Fruit fly (Drosophila melanogaster) whole organism, pupa: ENCODE measurements around the gene Nup35.

Experiments used
- CG10348 ChIP-seq: fragments of 200-800 bp; sonication (Bioruptor generic); IDR thresholded peaks from 2 replicates; pipeline ENCODE4 v1.3.6; 2022; ENCODE audit warnings: missing biosample characterization, missing genetic modification characterization
- CG12605 ChIP-seq: fragments of 200-800 bp; sonication (Bioruptor generic); IDR thresholded peaks from 2 replicates; pipeline ENCODE4 v1.3.6; 2022; ENCODE audit warnings: missing biosample characterization, missing genetic modification characterization
- CG13204 ChIP-seq: fragments of 200-800 bp; sonication (Bioruptor generic); optimal IDR thresholded peaks from 2 replicates; lab custom pipeline; 2018; ENCODE audit warnings: missing biosample characterization, mild to moderate bottlenecking, missing genetic modification characterization, moderate library complexity
- CG14655 ChIP-seq: fragments of 200-800 bp; sonication (Bioruptor generic); optimal IDR thresholded peaks from 3 replicates; lab custom pipeline; 2017; ENCODE audit warnings: mild to moderate bottlenecking, missing biosample characterization, missing genetic modification reagents, missing genetic modification characterization
- CG15710 ChIP-seq: fragments of 200-800 bp; sonication (Bioruptor generic); optimal IDR thresholded peaks from 2 replicates; lab custom pipeline; 2018; ENCODE audit warnings: missing biosample characterization, mild to moderate bottlenecking, missing genetic modification characterization, moderate library complexity
- CG17806 ChIP-seq: fragments of 200-800 bp; sonication (Bioruptor generic); optimal IDR thresholded peaks from 2 replicates; lab custom pipeline; 2018; ENCODE audit warnings: missing biosample characterization, mild to moderate bottlenecking, missing genetic modification characterization, moderate library complexity
- CG32121 ChIP-seq: fragments of 200-800 bp; sonication (Bioruptor generic); IDR thresholded peaks from 2 replicates; pipeline ENCODE4 v1.3.6; 2022; ENCODE audit warnings: missing biosample characterization, missing genetic modification characterization
- CG34367 ChIP-seq: fragments of 200-800 bp; sonication (Bioruptor generic); optimal IDR thresholded peaks from 2 replicates; lab custom pipeline; 2018; ENCODE audit warnings: missing biosample characterization, mild to moderate bottlenecking, missing genetic modification characterization
- CG4496 ChIP-seq: fragments of 200-800 bp; sonication (Bioruptor generic); IDR thresholded peaks from 3 replicates; pipeline ENCODE4 v1.3.6; 2022; ENCODE audit warnings: missing biosample characterization, missing genetic modification characterization
- CG8159 ChIP-seq: fragments of 200-800 bp; sonication (Bioruptor generic); optimal IDR thresholded peaks from 3 replicates; lab custom pipeline; 2018; ENCODE audit warnings: missing biosample characterization, mild to moderate bottlenecking, missing genetic modification characterization, moderate library complexity
- CG8301 ChIP-seq: fragments of 200-800 bp; sonication (Bioruptor generic); optimal IDR thresholded peaks from 2 replicates; lab custom pipeline; 2018; ENCODE audit warnings: missing biosample characterization, mild to moderate bottlenecking, missing genetic modification characterization
- CG9948 ChIP-seq: fragments of 200-800 bp; sonication (Bioruptor generic); optimal IDR thresholded peaks from 2 replicates; lab custom pipeline; 2018; ENCODE audit warnings: missing biosample characterization, mild to moderate bottlenecking, missing genetic modification characterization, moderate library complexity
- D1 ChIP-seq: fragments of 200-800 bp; sonication (Bioruptor generic); optimal IDR thresholded peaks from 2 replicates; lab custom pipeline; 2018; ENCODE audit warnings: missing biosample characterization, mild to moderate bottlenecking, missing genetic modification characterization, moderate library complexity
- EcR ChIP-seq: fragments of 200-800 bp; sonication (Bioruptor generic); optimal IDR thresholded peaks from 3 replicates; lab custom pipeline; 2019; ENCODE audit warnings: missing biosample characterization, missing genetic modification characterization, mild to moderate bottlenecking, moderate library complexity, missing genetic modification reagents
- Ets98B ChIP-seq: fragments of 200-800 bp; sonication (Bioruptor generic); IDR thresholded peaks from 2 replicates; pipeline ENCODE4 v1.3.6; 2022; ENCODE audit warnings: missing biosample characterization, missing genetic modification characterization
- Pif1A ChIP-seq: fragments of 200-800 bp; sonication (Bioruptor generic); optimal IDR thresholded peaks from 3 replicates; lab custom pipeline; 2016; ENCODE audit warnings: missing biosample characterization, missing genetic modification characterization
- Pif1B ChIP-seq: fragments of 200-800 bp; sonication (Bioruptor generic); optimal IDR thresholded peaks from 3 replicates; lab custom pipeline; 2016; ENCODE audit warnings: missing biosample characterization, missing genetic modification characterization
- Snoo ChIP-seq: fragments of 200-800 bp; sonication (Bioruptor generic); optimal IDR thresholded peaks from 3 replicates; lab custom pipeline; 2017; ENCODE audit warnings: missing biosample characterization, mild to moderate bottlenecking, missing genetic modification characterization, inconsistent platforms
- fd96Ca ChIP-seq: fragments of 200-800 bp; sonication (Bioruptor generic); IDR thresholded peaks from 3 replicates; pipeline ENCODE4 v1.3.6; 2022; ENCODE audit warnings: missing biosample characterization, missing genetic modification characterization
- gl ChIP-seq: fragments of 200-800 bp; sonication (Bioruptor generic); optimal IDR thresholded peaks from 2 replicates; lab custom pipeline; 2018; ENCODE audit warnings: missing biosample characterization, mild to moderate bottlenecking, missing genetic modification characterization
- rn ChIP-seq: fragments of 200-800 bp; sonication (Bioruptor generic); IDR thresholded peaks from 2 replicates; pipeline ENCODE4 v1.3.6; 2022; ENCODE audit warnings: missing biosample characterization, missing genetic modification characterization

Gene Nup35

dm6 chrX:18634716-18635115 is 13.3 kb upstream of the Nup35 start, which contains the start of gene wgn:
wgn (minus strand) TSS chrX:18634908.
- TF ChIP-seq CG4496 (GFP tag; lab: Robert Waterston, UW) (0 out of 3 replicates have a peak, but pooled peaks have one; percentile 54), CG8301 (tag; lab: Kevin White, UChicago) (no peak), CG9948 (tag; lab: Kevin White, UChicago) (no peak), CG12605 (GFP tag; lab: Robert Waterston, UW) (peak; percentile 41; the same call in 1 of the 2 replicates), CG32121 (GFP tag; lab: Robert Waterston, UW) (peak; percentile 61), Ets98B (GFP tag; lab: Robert Waterston, UW) (peak; percentile 52; the same call in 1 of the 2 replicates)

dm6 chrX:18635118-18635552 is 12.8 kb upstream of the Nup35 start:
- TF ChIP-seq CG4496 (GFP tag; lab: Robert Waterston, UW) (peak; percentile 34; the same call in 1 of the 3 replicates), CG8301 (tag; lab: Kevin White, UChicago) (no peak), CG14655 (no peak), Pif1B (GFP tag; lab: Kevin White, UChicago) (no peak), CG15710 (tag; lab: Kevin White, UChicago) (no peak)

DNA sequence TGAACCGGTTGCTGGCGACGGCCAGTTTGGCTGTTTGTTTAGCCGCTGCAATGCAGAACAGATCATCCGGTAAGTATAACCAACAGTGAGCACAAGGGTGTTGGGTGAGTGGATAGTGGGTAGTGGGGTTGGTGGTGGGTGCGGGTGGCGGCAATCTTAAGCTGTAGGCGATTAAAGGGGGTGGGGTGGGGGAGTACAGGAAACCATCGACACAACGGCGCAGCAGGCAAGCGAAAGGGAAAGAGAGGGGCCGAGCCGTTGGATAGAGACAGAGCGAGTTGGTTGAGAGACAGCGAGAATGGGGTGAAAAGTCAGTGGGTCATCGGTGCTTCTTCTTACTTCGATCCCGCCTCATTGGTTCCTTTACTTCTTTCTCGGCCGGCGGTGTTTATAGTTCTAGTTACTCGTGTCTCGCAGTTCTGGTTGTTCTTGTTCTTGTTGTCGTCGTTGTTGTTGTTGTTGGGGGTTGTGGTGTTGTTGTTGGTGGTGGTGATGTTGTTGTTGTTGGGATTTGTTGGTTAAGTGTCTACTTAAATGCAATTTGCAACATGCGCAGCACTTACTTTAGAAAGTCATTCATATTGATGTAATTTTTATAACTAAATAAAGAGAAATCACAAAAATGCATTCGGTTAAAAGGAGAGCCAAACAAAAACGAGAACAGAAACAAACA is 11.6 kb upstream of the Nup35 start:
- no peak for TF ChIP-seq CG15710 (tag; lab: Kevin White, UChicago)

- TF ChIP-seq gl (tag; lab: Kevin White, UChicago): no peak
- no peak for TF ChIP-seq CG14655
- TF ChIP-seq CG32121 (GFP tag; lab: Robert Waterston, UW): 0 out of 2 replicates have a peak, but pooled peaks have one; percentile 16
- TF ChIP-seq CG13204: no peak
- no peak for TF ChIP-seq Pif1A (GFP tag; lab: Kevin White, UChicago)
Observed at dm6 chrX:18643057-18643656, 4.8 kb upstream of the Nup35 start.

DNA sequence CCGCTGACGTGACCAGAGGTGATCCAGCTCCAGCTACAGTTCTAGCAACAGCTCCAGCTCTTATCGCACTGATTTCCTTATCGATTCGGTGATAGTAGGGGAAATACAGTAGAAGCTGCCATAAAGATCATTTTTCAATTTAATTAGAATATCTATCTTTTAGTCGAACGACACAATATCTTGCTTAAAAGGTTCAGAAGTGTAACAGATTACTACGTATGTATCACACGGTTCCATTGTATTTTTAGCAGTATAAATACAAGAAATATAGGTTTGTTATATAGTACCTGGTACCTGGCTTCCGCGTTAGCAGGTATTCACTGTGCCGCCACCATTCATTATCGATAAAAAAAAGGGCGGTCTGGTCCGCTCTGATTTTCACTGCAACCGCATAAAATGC is 3.1 kb upstream of the Nup35 start:
- TF ChIP-seq Ets98B (GFP tag; lab: Robert Waterston, UW) (peak; percentile 56), CG15710 (tag; lab: Kevin White, UChicago) (peak; percentile 74), CG17806 (peak; percentile 61), gl (tag; lab: Kevin White, UChicago) (peak; percentile 5), rn (GFP tag; lab: Robert Waterston, UW) (no peak), CG9948 (tag; lab: Kevin White, UChicago) (peak; percentile 66), Pif1A (GFP tag; lab: Kevin White, UChicago) (no peak), CG4496 (GFP tag; lab: Robert Waterston, UW) (no peak; the same call in none of the 3 replicates), Snoo (peak; percentile 72), CG13204 (peak; percentile 35), D1 (tag; lab: Kevin White, UChicago) (no peak), CG14655 (peak; percentile 78), CG34367 (tag; lab: Kevin White, UChicago) (peak; percentile 63), fd96Ca (peak; percentile 66; the same call in 2 of the 3 replicates), CG8159 (tag; lab: Kevin White, UChicago) (peak; percentile 75), CG8301 (tag; lab: Kevin White, UChicago) (peak; percentile 71)

DNA sequence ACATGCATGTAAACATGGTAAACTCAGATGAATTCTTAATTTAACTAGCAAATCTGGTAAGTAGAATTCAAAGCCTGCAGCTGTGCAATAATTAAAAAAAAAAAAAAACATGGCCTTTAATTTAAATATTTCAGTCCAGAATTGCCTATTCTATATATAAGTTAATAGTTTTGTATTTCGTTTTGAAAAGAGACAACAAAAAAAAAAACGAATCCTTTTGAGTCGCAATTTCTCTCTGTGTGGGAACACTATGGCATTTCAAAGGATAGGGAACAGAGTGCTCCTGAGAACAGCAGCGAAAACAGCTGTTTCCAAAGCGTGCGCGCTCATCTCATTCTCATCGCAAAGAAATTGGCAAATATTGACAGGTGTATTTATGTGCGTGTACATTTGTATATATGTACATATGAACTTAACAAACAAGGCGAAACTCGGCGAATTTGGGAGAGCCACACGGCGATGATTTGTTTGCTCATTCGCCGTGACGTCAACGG is 2.2 kb upstream of the Nup35 start:
- peak; percentile 52; the same call in 1 of the 3 replicates for TF ChIP-seq CG4496 (GFP tag; lab: Robert Waterston, UW)
- peak; percentile 73 for TF ChIP-seq Pif1A (GFP tag; lab: Kevin White, UChicago)
- TF ChIP-seq CG10348 (GFP tag; lab: Robert Waterston, UW): no peak
- peak; percentile 57 for TF ChIP-seq Pif1B (GFP tag; lab: Kevin White, UChicago)
- TF ChIP-seq CG14655: peak; percentile 84
- 0 out of 2 replicates have a peak, but pooled peaks have one; percentile 49 for TF ChIP-seq CG32121 (GFP tag; lab: Robert Waterston, UW)
- TF ChIP-seq Ets98B (GFP tag; lab: Robert Waterston, UW): peak; percentile 61
- TF ChIP-seq CG12605 (GFP tag; lab: Robert Waterston, UW): 0 out of 2 replicates have a peak, but pooled peaks have one; percentile 36
- TF ChIP-seq CG13204: no peak
- TF ChIP-seq CG8301 (tag; lab: Kevin White, UChicago): peak; percentile 73
- TF ChIP-seq CG8159 (tag; lab: Kevin White, UChicago): peak; percentile 68
- peak; percentile 46 for TF ChIP-seq CG15710 (tag; lab: Kevin White, UChicago)
- TF ChIP-seq CG9948 (tag; lab: Kevin White, UChicago): peak; percentile 64
- TF ChIP-seq fd96Ca: 0 out of 3 replicates have a peak, but pooled peaks have one; percentile 25
- TF ChIP-seq EcR (GFP tag; lab: Kevin White, UChicago): no peak
- peak; percentile 45 for TF ChIP-seq Snoo
- peak; percentile 39; the same call in 1 of the 2 replicates for TF ChIP-seq rn (GFP tag; lab: Robert Waterston, UW)
- peak; percentile 50 for TF ChIP-seq CG34367 (tag; lab: Kevin White, UChicago)
- TF ChIP-seq D1 (tag; lab: Kevin White, UChicago): no peak
- peak; percentile 67 for TF ChIP-seq CG17806
- TF ChIP-seq gl (tag; lab: Kevin White, UChicago): no peak
